Worm (Caenorhabditis elegans) whole organism, young adult: ENCODE data around the gene pho-11.

ENCODE experiments used
- K12H6.12 ChIP-seq: fragments of 200-800 bp; sonication (Bioruptor generic); optimal IDR thresholded peaks from 2 replicates; lab custom pipeline; 2018; ENCODE audit warnings: mild to moderate bottlenecking, missing genetic modification characterization, missing compliant biosample characterization
- dpff-1 ChIP-seq: sonication (generic microtip); optimal IDR thresholded peaks from 2 replicates; lab custom pipeline; 2017; ENCODE audit warnings: mild to moderate bottlenecking, missing genetic modification characterization, missing compliant biosample characterization
- dpl-1 ChIP-seq: fragments of 150-350 bp; optimal IDR thresholded peaks from 2 replicates; lab custom pipeline; 2014; ENCODE audit warnings: missing biosample characterization, missing genetic modification reagents, missing genetic modification characterization
- lir-1 ChIP-seq: fragments of 200-800 bp; sonication (Bioruptor generic); conservative IDR thresholded peaks from 2 replicates; pipeline ENCODE4 v1.3.6; 2022; ENCODE audit warnings: missing genetic modification reagents, missing genetic modification characterization, missing compliant biosample characterization
- lsl-1 ChIP-seq: fragments of 200-800 bp; sonication (Bioruptor generic); optimal IDR thresholded peaks from 2 replicates; lab custom pipeline; 2018; ENCODE audit warnings: mild to moderate bottlenecking, missing genetic modification characterization, moderate library complexity, missing compliant biosample characterization
- repo-1 ChIP-seq: sonication (generic microtip); optimal IDR thresholded peaks from 2 replicates; lab custom pipeline; 2017; ENCODE audit warnings: mild to moderate bottlenecking, missing genetic modification characterization, missing compliant biosample characterization
- tlf-1 ChIP-seq: fragments of 200-800 bp; sonication (Bioruptor generic); optimal IDR thresholded peaks from 2 replicates; lab custom pipeline; 2018; ENCODE audit warnings: mild to moderate bottlenecking, missing genetic modification characterization, missing compliant biosample characterization

ce11 chrII:9937611-9938010 is 6.0 kb downstream of the pho-11 start:
- 0 out of 2 replicates have a peak, but pooled peaks have one; percentile 9 for TF ChIP-seq lir-1 (GFP tag; lab: Robert Waterston, UW)
- TF ChIP-seq dpl-1 (GFP tag; lab: Kevin White, UChicago), result no peak
- no peak for TF ChIP-seq lsl-1
- no peak for TF ChIP-seq repo-1 (tag; lab: Kevin White, UChicago)
- TF ChIP-seq tlf-1, result no peak
- TF ChIP-seq K12H6.12 (tag; lab: Kevin White, UChicago), result no peak
- TF ChIP-seq dpff-1 (tag; lab: Kevin White, UChicago), result no peak
